Worm (Caenorhabditis elegans) whole organism, L4/young adult: ENCODE results near the gene srx-48.
"Not testable (repeated sequence)": the region's sequence is repeated elsewhere in the genome, so short reads cannot be mapped to it uniquely, and the experiment has no call there.

Source experiments
- W03F9.2 ChIP-seq: fragments of 150-350 bp; optimal IDR thresholded peaks from 2 replicates; lab custom pipeline; 2014; ENCODE audit warnings: missing biosample characterization, missing genetic modification characterization
- him-1 ChIP-seq: sonication (generic microtip); optimal IDR thresholded peaks from 2 replicates; lab custom pipeline; 2016; ENCODE audit warnings: missing genotype, missing genetic modification reagents, missing genetic modification characterization, missing compliant biosample characterization

DNA sequence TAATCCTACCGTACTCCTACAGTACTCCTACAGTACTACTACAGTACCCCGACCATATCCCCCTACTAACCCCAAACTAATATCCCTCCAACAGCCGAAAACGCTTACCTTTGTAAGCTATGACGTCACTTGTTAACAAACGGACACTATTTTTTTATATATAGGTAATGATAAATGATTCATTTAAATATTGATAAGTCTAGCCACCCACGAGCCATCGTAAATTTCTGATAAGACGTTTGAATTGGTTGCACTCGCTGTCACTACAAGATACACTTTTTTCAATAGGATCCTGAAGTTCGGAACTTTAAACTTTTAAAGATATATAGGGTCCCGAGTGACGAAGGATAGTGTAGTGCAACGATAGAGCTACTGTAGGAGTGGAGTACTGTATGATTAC, 19.1 kb upstream of the srx-48 start, which contains the start of gene nhr-247:
- TF ChIP-seq W03F9.2, him-1 (tag; lab: Kevin White, UChicago): not testable (repeated sequence)
